Fruit fly (Drosophila melanogaster) whole organism, prepupa: ENCODE results near the gene wake.

ENCODE experiments used
- CG10631 ChIP-seq: fragments of 200-800 bp; sonication (Bioruptor generic); optimal IDR thresholded peaks from 2 replicates; lab custom pipeline; 2016; ENCODE audit warnings: missing biosample characterization, missing genetic modification characterization
- CG11294 ChIP-seq: fragments of 200-800 bp; sonication (Bioruptor generic); IDR thresholded peaks from 2 replicates; pipeline ENCODE4 v1.3.6; 2022; ENCODE audit warnings: missing biosample characterization, missing genetic modification characterization
- CG11762 ChIP-seq: fragments of 200-800 bp; sonication (Bioruptor generic); optimal IDR thresholded peaks from 3 replicates; lab custom pipeline; 2016; ENCODE audit warnings: missing biosample characterization, missing genetic modification characterization; ENCODE audit not compliant: insufficient read depth
- CG15336 ChIP-seq: fragments of 200-800 bp; sonication (Bioruptor generic); IDR thresholded peaks from 2 replicates; pipeline ENCODE4 v1.3.6; 2022; ENCODE audit warnings: missing biosample characterization, missing genetic modification characterization
- CG16779 ChIP-seq: fragments of 200-800 bp; sonication (Bioruptor generic); optimal IDR thresholded peaks from 3 replicates; lab custom pipeline; 2017; ENCODE audit warnings: missing biosample characterization, mild to moderate bottlenecking, missing genetic modification characterization
- CG31627 ChIP-seq: fragments of 200-800 bp; sonication (Bioruptor generic); optimal IDR thresholded peaks from 3 replicates; lab custom pipeline; 2016; ENCODE audit warnings: missing biosample characterization, missing genetic modification characterization
- CG32006 ChIP-seq: fragments of 200-800 bp; sonication (Bioruptor generic); optimal IDR thresholded peaks from 3 replicates; lab custom pipeline; 2017; ENCODE audit warnings: missing biosample characterization, mild to moderate bottlenecking, missing genetic modification characterization
- CG34406 ChIP-seq: fragments of 200-800 bp; sonication (Bioruptor generic); optimal IDR thresholded peaks from 3 replicates; lab custom pipeline; 2016; ENCODE audit warnings: missing biosample characterization, missing genetic modification characterization
- CG3919 ChIP-seq: fragments of 200-800 bp; sonication (Bioruptor generic); optimal IDR thresholded peaks from 3 replicates; lab custom pipeline; 2016; ENCODE audit warnings: missing biosample characterization, missing genetic modification characterization
- CG4318 ChIP-seq: fragments of 200-800 bp; sonication (Bioruptor generic); optimal IDR thresholded peaks from 3 replicates; lab custom pipeline; 2017; ENCODE audit warnings: missing biosample characterization, mild to moderate bottlenecking, missing genetic modification characterization
- CG6276 ChIP-seq: fragments of 200-800 bp; sonication (Bioruptor generic); optimal IDR thresholded peaks from 2 replicates; lab custom pipeline; 2017; ENCODE audit warnings: missing biosample characterization, mild to moderate bottlenecking, missing genetic modification characterization
- CG6792 ChIP-seq: fragments of 200-800 bp; sonication (Bioruptor generic); optimal IDR thresholded peaks from 3 replicates; lab custom pipeline; 2016; ENCODE audit warnings: missing biosample characterization, missing genetic modification characterization
- CG8632 ChIP-seq: fragments of 200-800 bp; sonication (Bioruptor generic); optimal IDR thresholded peaks from 3 replicates; lab custom pipeline; 2016; ENCODE audit warnings: missing biosample characterization, missing genetic modification characterization
- Eip78C ChIP-seq: fragments of 200-800 bp; sonication (Bioruptor generic); peaks from one replicate; lab custom pipeline; 2016; ENCODE audit warnings: missing biosample characterization, missing genetic modification characterization
- Ets21C ChIP-seq: fragments of 200-800 bp; sonication (Bioruptor generic); optimal IDR thresholded peaks from 3 replicates; lab custom pipeline; 2016; ENCODE audit warnings: missing biosample characterization, missing genetic modification characterization
- Ets96B ChIP-seq: fragments of 200-800 bp; optimal IDR thresholded peaks from 2 replicates; lab custom pipeline; 2019; ENCODE audit warnings: missing biosample characterization, mild to moderate bottlenecking, missing genetic modification characterization, moderate library complexity
- Hr38 ChIP-seq: sonication (Bioruptor generic); optimal IDR thresholded peaks from 2 replicates; lab custom pipeline; 2016; ENCODE audit warnings: missing biosample characterization, missing genetic modification characterization
- Hr4 ChIP-seq: fragments of 200-800 bp; sonication (Bioruptor generic); optimal IDR thresholded peaks from 3 replicates; lab custom pipeline; 2016; ENCODE audit warnings: missing biosample characterization, missing genetic modification characterization
- Met ChIP-seq: fragments of 200-800 bp; sonication (Bioruptor generic); optimal IDR thresholded peaks from 3 replicates; lab custom pipeline; 2016; ENCODE audit warnings: missing biosample characterization, missing genetic modification characterization
- OdsH ChIP-seq: fragments of 200-800 bp; sonication (Bioruptor generic); optimal IDR thresholded peaks from 3 replicates; lab custom pipeline; 2016; ENCODE audit warnings: missing biosample characterization, missing genetic modification characterization
- Sox102F ChIP-seq: fragments of 200-800 bp; sonication (Bioruptor generic); optimal IDR thresholded peaks from 2 replicates; lab custom pipeline; 2016; ENCODE audit warnings: missing biosample characterization, mild to moderate bottlenecking, missing genetic modification characterization
- Sox15 ChIP-seq: fragments of 200-800 bp; sonication (Bioruptor generic); optimal IDR thresholded peaks from 3 replicates; lab custom pipeline; 2016; ENCODE audit warnings: missing biosample characterization, missing genetic modification characterization
- achi ChIP-seq: fragments of 200-800 bp; sonication (Bioruptor generic); optimal IDR thresholded peaks from 3 replicates; lab custom pipeline; 2016; ENCODE audit warnings: missing biosample characterization, missing genetic modification characterization
- acj6 ChIP-seq: fragments of 200-800 bp; sonication (Bioruptor generic); optimal IDR thresholded peaks from 3 replicates; lab custom pipeline; 2016; ENCODE audit warnings: missing biosample characterization, missing genetic modification characterization
- dac ChIP-seq: fragments of 200-800 bp; sonication (Bioruptor generic); optimal IDR thresholded peaks from 2 replicates; lab custom pipeline; 2017; ENCODE audit warnings: missing biosample characterization, mild to moderate bottlenecking, missing genetic modification characterization
- eg ChIP-seq: fragments of 200-800 bp; sonication (Bioruptor generic); IDR thresholded peaks from 3 replicates; pipeline ENCODE4 v1.3.6; 2022; ENCODE audit warnings: missing biosample characterization, missing genetic modification characterization
- fd85E ChIP-seq: fragments of 200-800 bp; sonication (Bioruptor generic); optimal IDR thresholded peaks from 3 replicates; lab custom pipeline; 2016; ENCODE audit warnings: missing biosample characterization, missing genetic modification characterization
- fkh ChIP-seq: fragments of 200-800 bp; sonication (Bioruptor generic); optimal IDR thresholded peaks from 3 replicates; lab custom pipeline; 2017; ENCODE audit warnings: missing biosample characterization, mild to moderate bottlenecking, missing genetic modification characterization, moderate library complexity
- lz ChIP-seq: fragments of 200-800 bp; sonication (Bioruptor generic); optimal IDR thresholded peaks from 3 replicates; lab custom pipeline; 2016; ENCODE audit warnings: missing biosample characterization, missing genetic modification characterization
- pdm3 ChIP-seq: fragments of 200-800 bp; sonication (Bioruptor generic); optimal IDR thresholded peaks from 3 replicates; lab custom pipeline; 2016; ENCODE audit warnings: missing biosample characterization, missing genetic modification characterization
- spab ChIP-seq: fragments of 200-800 bp; sonication (Bioruptor generic); optimal IDR thresholded peaks from 2 replicates; lab custom pipeline; 2017; ENCODE audit warnings: missing biosample characterization, mild to moderate bottlenecking, missing genetic modification characterization, missing genetic modification reagents
- svp ChIP-seq: fragments of 200-800 bp; sonication (Bioruptor generic); peaks from one replicate; lab custom pipeline; 2016; ENCODE audit warnings: missing biosample characterization, missing genetic modification characterization
- topi ChIP-seq: fragments of 200-800 bp; sonication (Bioruptor generic); optimal IDR thresholded peaks from 3 replicates; lab custom pipeline; 2016; ENCODE audit warnings: missing biosample characterization, missing genetic modification characterization
- vri ChIP-seq: fragments of 200-800 bp; sonication (Bioruptor generic); optimal IDR thresholded peaks from 3 replicates; lab custom pipeline; 2016; ENCODE audit warnings: missing biosample characterization, mild to moderate bottlenecking, missing genetic modification characterization

wake gene

DNA sequence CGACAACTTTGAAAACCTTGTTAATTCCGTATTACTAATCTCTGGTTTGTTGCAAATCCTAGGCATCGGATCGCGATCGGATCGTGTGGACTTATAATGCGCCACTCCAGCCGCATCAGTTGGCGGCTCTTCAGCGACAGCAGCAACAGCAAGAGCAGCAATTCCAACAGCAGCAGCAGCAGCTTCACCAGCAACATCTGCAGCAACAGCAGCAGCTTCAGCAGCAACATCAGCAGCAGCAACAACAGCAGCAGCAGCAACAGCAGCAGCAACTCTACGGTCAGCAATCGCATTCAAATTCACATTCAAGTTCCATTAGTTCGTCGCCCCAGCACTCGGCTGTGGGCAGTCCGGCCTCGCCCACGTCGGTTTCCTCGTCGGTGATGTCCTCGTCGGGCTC, 36.8 kb upstream of the wake start:
- no peak for TF ChIP-seq OdsH (GFP tag; lab: Kevin White, UChicago)
- TF ChIP-seq CG15336 (GFP tag; lab: Robert Waterston, UW), result no peak

DNA sequence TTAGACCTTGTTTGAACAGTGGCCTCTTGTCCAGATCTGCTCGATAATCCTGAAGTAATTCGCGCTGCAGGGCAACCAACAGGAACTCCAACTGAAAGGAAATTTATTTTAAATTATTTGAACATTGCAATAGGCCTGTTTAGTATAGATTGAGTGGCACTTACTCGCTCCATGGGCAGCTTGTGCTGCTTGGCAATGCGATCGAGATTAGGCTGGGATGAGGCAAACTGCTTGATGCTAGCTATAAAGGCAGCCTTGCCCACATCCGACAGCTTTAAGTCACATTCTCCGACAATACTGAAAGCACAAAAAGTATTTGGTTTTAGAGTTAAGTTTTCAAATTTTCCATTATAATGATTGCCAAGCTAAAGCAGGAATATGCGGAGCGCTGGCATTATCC, 30.4 kb upstream of the wake start, which contains the start of gene CG13843:
TSS of gene CG13843 (plus strand) at position 301 of the 400 bp plus-strand sequence.
- no peak for TF ChIP-seq Met
- no peak for TF ChIP-seq CG6276
- TF ChIP-seq CG34406 (GFP tag; lab: Kevin White, UChicago), result no peak
- TF ChIP-seq Eip78C, result no peak
- no peak for TF ChIP-seq CG6792
- TF ChIP-seq Ets96B (tag; lab: Kevin White, UChicago), result no peak
- TF ChIP-seq Hr38, result no peak
- TF ChIP-seq CG10631 (GFP tag; lab: Kevin White, UChicago), result no peak
- TF ChIP-seq topi, result no peak
- no peak for TF ChIP-seq vri (GFP tag; lab: Kevin White, UChicago)
- no peak for TF ChIP-seq pdm3
- no peak for TF ChIP-seq OdsH (GFP tag; lab: Kevin White, UChicago)
- no peak for TF ChIP-seq achi (GFP tag; lab: Kevin White, UChicago)
- TF ChIP-seq CG11762 (GFP tag; lab: Kevin White, UChicago), result no peak
- no peak for TF ChIP-seq CG31627
- TF ChIP-seq svp (GFP tag; lab: Kevin White, UChicago), result no peak
- TF ChIP-seq CG11294 (GFP tag; lab: Robert Waterston, UW), result no peak
- no peak for TF ChIP-seq CG4318 (GFP tag; lab: Kevin White, UChicago)
- no peak for TF ChIP-seq CG32006

DNA sequence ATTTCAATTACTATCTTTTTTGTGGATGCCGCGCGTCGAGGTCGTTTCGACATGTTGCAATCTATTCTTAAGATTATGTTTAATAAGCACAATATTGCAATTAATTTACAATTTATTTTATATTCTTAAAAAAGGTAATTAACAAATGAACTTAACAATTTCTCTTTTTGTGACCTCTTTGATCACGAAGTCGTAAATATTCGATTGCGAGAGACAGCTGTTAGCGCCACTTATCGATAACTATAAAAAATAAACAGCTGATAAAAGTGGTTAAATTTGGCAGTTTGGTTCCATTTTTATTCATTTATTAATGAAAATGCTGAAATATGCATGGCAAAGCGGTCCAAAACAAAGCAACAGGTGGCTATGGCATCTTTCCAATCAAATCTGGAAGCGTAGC, 26.2 kb upstream of the wake start, which contains the start of the genes CG31156 and mRRF2:
TSS of gene CG31156 (minus strand) at position 209 of the 400 bp plus-strand sequence.
TSS of gene mRRF2 (plus strand) at position 239 of the 400 bp plus-strand sequence.
- TF ChIP-seq CG32006 (no peak), fd85E (no peak), CG15336 (GFP tag; lab: Robert Waterston, UW) (no peak)
- TF ChIP-seq, all 60 proteins: peak for 0

DNA sequence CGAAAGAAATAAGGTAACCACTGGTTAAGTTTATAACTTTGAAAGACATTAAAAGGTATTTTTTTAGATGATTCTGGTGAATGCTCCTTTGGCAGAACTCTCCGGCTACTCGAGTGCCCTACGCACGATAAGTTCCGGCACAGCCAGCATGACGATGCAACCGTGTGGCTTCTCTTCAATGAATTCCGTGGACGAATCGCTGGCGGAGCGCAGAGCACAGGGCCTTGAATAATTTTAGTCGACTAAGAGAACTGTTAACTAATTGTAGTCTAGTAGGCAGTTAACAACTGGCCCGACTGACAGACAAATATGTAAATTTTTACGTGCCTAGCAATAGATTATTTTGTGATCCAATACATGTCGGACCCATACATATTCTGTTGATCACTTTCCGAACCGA, 23.4 kb upstream of the wake start, which contains the start of gene CG31161:
TSS of gene CG31161 (plus strand) at position 301 of the 400 bp plus-strand sequence.
- TF ChIP-seq acj6 (GFP tag; lab: Kevin White, UChicago), result no peak
- TF ChIP-seq dac, result no peak
- TF ChIP-seq svp (GFP tag; lab: Kevin White, UChicago), result no peak
- no peak for TF ChIP-seq CG16779 (tag; lab: Kevin White, UChicago)
- no peak for TF ChIP-seq CG11294 (GFP tag; lab: Robert Waterston, UW)
- TF ChIP-seq Hr4 (GFP tag; lab: Kevin White, UChicago), result no peak
- no peak for TF ChIP-seq eg (GFP tag; lab: Robert Waterston, UW)
- TF ChIP-seq Sox102F (GFP tag; lab: Kevin White, UChicago), result no peak
- no peak for TF ChIP-seq CG8632 (GFP tag; lab: Kevin White, UChicago)
- TF ChIP-seq lz (GFP tag; lab: Kevin White, UChicago), result no peak
- TF ChIP-seq CG3919 (GFP tag; lab: Kevin White, UChicago), result no peak
- TF ChIP-seq Sox15, result no peak

dm6 chr3R:22618280-22618679, 21.3 kb upstream of the wake start, which contains the start of gene mRpL45:
Gene mRpL45 (plus strand): TSS chr3R:22618492.
- TF ChIP-seq CG16779 (tag; lab: Kevin White, UChicago), result no peak
- TF ChIP-seq fkh, result peak; percentile 92
- TF ChIP-seq vri (GFP tag; lab: Kevin White, UChicago), result no peak
- no peak for TF ChIP-seq Ets21C (GFP tag; lab: Kevin White, UChicago)
- TF ChIP-seq spab (GFP tag; lab: Kevin White, UChicago), result no peak
- TF ChIP-seq, all 60 proteins: peak for 1
